Worm (Caenorhabditis elegans) whole organism, mixed stage, embryonic: ENCODE results near the gene R12B2.7.

Source experiments
- ceh-43 ChIP-seq: fragments of 200-800 bp; sonication (Bioruptor generic); optimal IDR thresholded peaks from 2 replicates; lab custom pipeline; 2018; ENCODE audit warnings: mild to moderate bottlenecking, missing genetic modification characterization, moderate library complexity, missing compliant biosample characterization
- elt-1 ChIP-seq: sonication (generic microtip); optimal IDR thresholded peaks from 2 replicates; lab custom pipeline; 2017; ENCODE audit warnings: missing genetic modification characterization, mild to moderate bottlenecking, missing compliant biosample characterization, antibody characterized with exemption, moderate library complexity, borderline replicate concordance; ENCODE audit not compliant: insufficient read depth
- lin-13 ChIP-seq: fragments of 150-350 bp; optimal IDR thresholded peaks from 2 replicates; lab custom pipeline; 2014; ENCODE audit warnings: missing biosample characterization, missing genetic modification characterization
- lsy-2 ChIP-seq: fragments of 150-350 bp; optimal IDR thresholded peaks from 2 replicates; lab custom pipeline; 2014; ENCODE audit warnings: missing biosample characterization, missing genetic modification characterization
- mep-1 ChIP-seq: fragments of 150-350 bp; optimal IDR thresholded peaks from 2 replicates; lab custom pipeline; 2017; ENCODE audit warnings: missing biosample characterization, missing genetic modification reagents, missing genetic modification characterization, inconsistent platforms
- pha-4 ChIP-seq: fragments of 150-350 bp; optimal IDR thresholded peaks from 2 replicates; lab custom pipeline; 2018; ENCODE audit warnings: missing biosample characterization, missing genetic modification reagents, missing genetic modification characterization
- sptf-1 ChIP-seq: sonication (generic microtip); optimal IDR thresholded peaks from 2 replicates; lab custom pipeline; 2017; ENCODE audit warnings: mild to moderate bottlenecking, missing genetic modification characterization, moderate library complexity, missing compliant biosample characterization
- unc-62 ChIP-seq: fragments of 150-350 bp; optimal IDR thresholded peaks from 2 replicates; lab custom pipeline; 2014; ENCODE audit warnings: missing biosample characterization, missing genetic modification reagents, missing genetic modification characterization
- ztf-11 ChIP-seq: fragments of 150-350 bp; optimal IDR thresholded peaks from 2 replicates; lab custom pipeline; 2014; ENCODE audit warnings: missing biosample characterization, missing genetic modification characterization

ce11 chrIII:5814098-5814497 is 747 bp upstream of the R12B2.7 start:
- no peak for TF ChIP-seq ztf-11 (tag; lab: Kevin White, UChicago)
- no peak for TF ChIP-seq sptf-1 (tag; lab: Kevin White, UChicago)
- no peak for TF ChIP-seq lsy-2 (tag; lab: Kevin White, UChicago)
- no peak for TF ChIP-seq unc-62 (GFP tag; lab: Kevin White, UChicago)
- TF ChIP-seq lin-13 (tag; lab: Kevin White, UChicago): no peak
- TF ChIP-seq mep-1 (tag; lab: Kevin White, UChicago): no peak
- no peak for TF ChIP-seq elt-1
- no peak for TF ChIP-seq pha-4
- no peak for TF ChIP-seq ceh-43
